Fruit fly (Drosophila melanogaster) whole organism, embryonic: ENCODE measurements around the gene Lerp.
A peak's percentile ranks its signal among the peaks of the same experiment; 100 is the strongest.

ENCODE experiments used
- ATbp ChIP-seq: fragments of 200-800 bp; sonication (Bioruptor generic); optimal IDR thresholded peaks from 2 replicates; lab custom pipeline; 2017; ENCODE audit warnings: missing biosample characterization, mild to moderate bottlenecking, missing genetic modification characterization, missing genetic modification reagents
- Adf1 ChIP-seq: fragments of 200-800 bp; sonication (Bioruptor generic); IDR thresholded peaks from 2 replicates; pipeline ENCODE4 v1.3.6; 2022; ENCODE audit warnings: missing biosample characterization, missing genetic modification characterization
- Asciz ChIP-seq: fragments of 200-800 bp; sonication (Bioruptor generic); optimal IDR thresholded peaks from 2 replicates; lab custom pipeline; 2017; ENCODE audit warnings: missing biosample characterization, mild to moderate bottlenecking, missing genetic modification characterization, missing genetic modification reagents
- Bdp1 ChIP-seq: fragments of 200-800 bp; sonication (Bioruptor generic); optimal IDR thresholded peaks from 3 replicates; lab custom pipeline; 2016; ENCODE audit warnings: missing biosample characterization, missing genetic modification characterization
- CG10209 ChIP-seq: fragments of 200-800 bp; sonication (Bioruptor generic); optimal IDR thresholded peaks from 3 replicates; lab custom pipeline; 2017; ENCODE audit warnings: missing biosample characterization, mild to moderate bottlenecking, missing genetic modification characterization, missing genetic modification reagents
- CG10274 ChIP-seq: fragments of 200-800 bp; sonication (Bioruptor generic); optimal IDR thresholded peaks from 3 replicates; lab custom pipeline; 2017; ENCODE audit warnings: missing biosample characterization, mild to moderate bottlenecking, missing genetic modification characterization
- CG10654 ChIP-seq: fragments of 200-800 bp; sonication (Bioruptor generic); optimal IDR thresholded peaks from 2 replicates; lab custom pipeline; 2016; ENCODE audit warnings: missing biosample characterization, missing genetic modification characterization
- CG11093 ChIP-seq: fragments of 200-800 bp; sonication (Bioruptor generic); IDR thresholded peaks from 3 replicates; pipeline ENCODE4 v1.3.6; 2022; ENCODE audit warnings: missing biosample characterization, missing genetic modification characterization
- CG11456 ChIP-seq: fragments of 200-800 bp; sonication (Bioruptor generic); IDR thresholded peaks from 3 replicates; pipeline ENCODE4 v1.3.6; 2022; ENCODE audit warnings: missing biosample characterization, missing genetic modification characterization
- CG11696 ChIP-seq: fragments of 200-800 bp; sonication (Bioruptor generic); IDR thresholded peaks from 2 replicates; pipeline ENCODE4 v1.3.6; 2022; ENCODE audit warnings: missing biosample characterization, missing genetic modification characterization
- CG12219 ChIP-seq: fragments of 200-800 bp; sonication (Bioruptor generic); optimal IDR thresholded peaks from 3 replicates; lab custom pipeline; 2018; ENCODE audit warnings: missing biosample characterization, mild to moderate bottlenecking, missing genetic modification characterization
- CG15073 ChIP-seq: fragments of 200-800 bp; sonication (Bioruptor generic); optimal IDR thresholded peaks from 2 replicates; lab custom pipeline; 2016; ENCODE audit warnings: missing biosample characterization, missing genetic modification characterization
- CG17361 ChIP-seq: fragments of 200-800 bp; sonication (Bioruptor generic); IDR thresholded peaks from 3 replicates; pipeline ENCODE4 v1.3.6; 2022; ENCODE audit warnings: missing biosample characterization, missing genetic modification characterization
- CG17802 ChIP-seq: fragments of 200-800 bp; sonication (Bioruptor generic); optimal IDR thresholded peaks from 2 replicates; lab custom pipeline; 2018; ENCODE audit warnings: missing biosample characterization, mild to moderate bottlenecking, missing genetic modification characterization, moderate library complexity
- CG30020 ChIP-seq: fragments of 200-800 bp; optimal IDR thresholded peaks from 2 replicates; lab custom pipeline; 2019; ENCODE audit warnings: missing biosample characterization, mild to moderate bottlenecking, missing genetic modification characterization, moderate library complexity
- CG31224 ChIP-seq: fragments of 200-800 bp; sonication (Bioruptor generic); IDR thresholded peaks from 2 replicates; pipeline ENCODE4 v1.3.6; 2022; ENCODE audit warnings: missing biosample characterization, missing genetic modification characterization
- CG33557 ChIP-seq: fragments of 200-800 bp; sonication (Bioruptor generic); optimal IDR thresholded peaks from 2 replicates; lab custom pipeline; 2019; ENCODE audit warnings: missing biosample characterization, mild to moderate bottlenecking, missing genetic modification characterization, moderate library complexity
- CG3838 ChIP-seq: fragments of 200-800 bp; sonication (Bioruptor generic); optimal IDR thresholded peaks from 3 replicates; lab custom pipeline; 2016; ENCODE audit warnings: missing biosample characterization, missing genetic modification characterization
- CG5180 ChIP-seq: fragments of 200-800 bp; sonication (Bioruptor generic); optimal IDR thresholded peaks from 3 replicates; lab custom pipeline; 2017; ENCODE audit warnings: missing biosample characterization, missing genetic modification characterization, mild to moderate bottlenecking, moderate library complexity, missing genetic modification reagents
- CG7556 ChIP-seq: fragments of 200-800 bp; sonication (Bioruptor generic); optimal IDR thresholded peaks from 2 replicates; lab custom pipeline; 2017; ENCODE audit warnings: missing biosample characterization, mild to moderate bottlenecking, missing genetic modification characterization
- CG7786 ChIP-seq: fragments of 200-800 bp; sonication (Bioruptor generic); optimal IDR thresholded peaks from 2 replicates; lab custom pipeline; 2016; ENCODE audit warnings: missing biosample characterization, missing genetic modification characterization
- CG8765 ChIP-seq: fragments of 200-800 bp; sonication (Bioruptor generic); IDR thresholded peaks from 2 replicates; pipeline ENCODE4 v1.3.6; 2022; ENCODE audit warnings: missing biosample characterization, missing genetic modification characterization
- Ets97D ChIP-seq: fragments of 200-800 bp; sonication (Bioruptor generic); optimal IDR thresholded peaks from 3 replicates; lab custom pipeline; 2016; ENCODE audit warnings: missing biosample characterization, missing genetic modification characterization
- H15 ChIP-seq: fragments of 200-800 bp; sonication (Bioruptor generic); IDR thresholded peaks from 3 replicates; pipeline ENCODE4 v1.3.6; 2022; ENCODE audit warnings: missing biosample characterization, missing genetic modification characterization
- Hmx ChIP-seq: fragments of 200-800 bp; sonication (Bioruptor generic); optimal IDR thresholded peaks from 2 replicates; lab custom pipeline; 2016; ENCODE audit warnings: missing biosample characterization, missing genetic modification characterization
- Hr51 ChIP-seq, 2 experiments: fragments of 200-800 bp; sonication (Bioruptor generic); optimal IDR thresholded peaks; 2 replicates in 1 of 2; 3 replicates in 1 of 2; lab custom pipeline; 2016 to 2018; ENCODE audit warnings: missing biosample characterization in 2 of 2, missing genetic modification characterization in 2 of 2, mild to moderate bottlenecking in 1 of 2, moderate library complexity in 1 of 2
- Hr78 ChIP-seq, 2 experiments: fragments of 200-800 bp in 1 of 2; fragments of >200 bp in 1 of 2; sonication (Bioruptor generic) in 1 of 2; optimal IDR thresholded peaks; 2 replicates each; lab custom pipeline; 2017 to 2019; ENCODE audit warnings: missing biosample characterization in 2 of 2, missing genetic modification characterization in 2 of 2, mild to moderate bottlenecking in 1 of 2, moderate library complexity in 1 of 2
- Hsf ChIP-seq: fragments of 200-800 bp; sonication (Bioruptor generic); optimal IDR thresholded peaks from 3 replicates; lab custom pipeline; 2016; ENCODE audit warnings: missing biosample characterization, missing genetic modification characterization
- NfI ChIP-seq: fragments of 200-800 bp; sonication (Bioruptor generic); optimal IDR thresholded peaks from 3 replicates; lab custom pipeline; 2018; ENCODE audit warnings: missing biosample characterization, mild to moderate bottlenecking, missing genetic modification characterization, moderate library complexity
- Ptx1 ChIP-seq: fragments of 200-800 bp; sonication (Bioruptor generic); IDR thresholded peaks from 2 replicates; pipeline ENCODE4 v1.3.6; 2022; ENCODE audit warnings: missing biosample characterization, missing genetic modification characterization
- Tbp ChIP-seq: fragments of >200 bp; optimal IDR thresholded peaks from 2 replicates; lab custom pipeline; 2018; ENCODE audit warnings: missing biosample characterization, missing genetic modification characterization
- Vsx1 ChIP-seq: fragments of 200-800 bp; sonication (Bioruptor generic); optimal IDR thresholded peaks from 2 replicates; lab custom pipeline; 2017; ENCODE audit warnings: missing biosample characterization, mild to moderate bottlenecking, missing genetic modification characterization, missing genetic modification reagents
- Xbp1 ChIP-seq: fragments of 200-800 bp; sonication (Bioruptor generic); optimal IDR thresholded peaks from 3 replicates; lab custom pipeline; 2016; ENCODE audit warnings: missing biosample characterization, mild to moderate bottlenecking, missing genetic modification characterization
- Xrp1 ChIP-seq: fragments of 200-800 bp; sonication (Bioruptor generic); IDR thresholded peaks from 2 replicates; pipeline ENCODE4 v1.3.6; 2022; ENCODE audit warnings: missing biosample characterization, missing genetic modification characterization
- ara ChIP-seq: fragments of 200-800 bp; sonication (Bioruptor generic); IDR thresholded peaks from 2 replicates; pipeline ENCODE4 v1.3.6; 2022; ENCODE audit warnings: missing biosample characterization, missing genetic modification characterization
- az2 ChIP-seq: fragments of 200-800 bp; sonication (Bioruptor generic); optimal IDR thresholded peaks from 3 replicates; lab custom pipeline; 2016; ENCODE audit warnings: missing biosample characterization, missing genetic modification characterization
- bsh ChIP-seq, 2 experiments: fragments of 200-800 bp; sonication (Bioruptor generic); optimal IDR thresholded peaks; 2 replicates each; lab custom pipeline; 2017 to 2018; ENCODE audit warnings: mild to moderate bottlenecking in 2 of 2, missing biosample characterization in 2 of 2, missing genetic modification characterization in 2 of 2, moderate library complexity in 1 of 2
- ci ChIP-seq: fragments of 200-800 bp; sonication (Bioruptor generic); IDR thresholded peaks from 3 replicates; pipeline ENCODE4 v1.3.6; 2022; ENCODE audit warnings: missing biosample characterization, missing genetic modification characterization
- croc ChIP-seq: fragments of 200-800 bp; sonication (Bioruptor generic); conservative IDR thresholded peaks from 3 replicates; pipeline ENCODE4 v1.3.6; 2022; ENCODE audit warnings: missing biosample characterization, missing genetic modification characterization
- eyg ChIP-seq: fragments of 200-800 bp; sonication (Bioruptor generic); optimal IDR thresholded peaks from 3 replicates; lab custom pipeline; 2016; ENCODE audit warnings: missing biosample characterization, missing genetic modification characterization
- grn ChIP-seq: fragments of 200-800 bp; sonication (Bioruptor generic); optimal IDR thresholded peaks from 3 replicates; lab custom pipeline; 2017; ENCODE audit warnings: missing biosample characterization, missing genetic modification characterization
- gsb ChIP-seq: fragments of 200-800 bp; sonication (Bioruptor generic); IDR thresholded peaks from 2 replicates; pipeline ENCODE4 v1.3.6; 2022; ENCODE audit warnings: missing biosample characterization, missing genetic modification characterization
- lola ChIP-seq, 3 experiments: fragments of >200 bp in 2 of 3; fragments of 200-800 bp in 1 of 3; sonication (Bioruptor generic) in 1 of 3; optimal IDR thresholded peaks; 2 replicates each; lab custom pipeline; 2017 to 2019; ENCODE audit warnings: missing biosample characterization in 3 of 3, missing genetic modification characterization in 3 of 3, mild to moderate bottlenecking in 1 of 3, moderate library complexity in 1 of 3
- nmo ChIP-seq: fragments of 200-800 bp; sonication (Bioruptor generic); optimal IDR thresholded peaks from 2 replicates; lab custom pipeline; 2018; ENCODE audit warnings: missing biosample characterization, mild to moderate bottlenecking, missing genetic modification characterization, moderate library complexity
- peb ChIP-seq: fragments of 200-800 bp; sonication (Bioruptor generic); IDR thresholded peaks from 2 replicates; pipeline ENCODE4 v1.3.6; 2022; ENCODE audit warnings: missing biosample characterization, missing genetic modification characterization
- sisA ChIP-seq: fragments of 200-800 bp; sonication (Bioruptor generic); IDR thresholded peaks from 2 replicates; pipeline ENCODE4 v1.3.6; 2022; ENCODE audit warnings: missing biosample characterization, missing genetic modification characterization
- twi ChIP-seq: fragments of 200-800 bp; optimal IDR thresholded peaks from 2 replicates; lab custom pipeline; 2019; ENCODE audit warnings: missing biosample characterization, mild to moderate bottlenecking, missing genetic modification characterization, moderate library complexity
- unpg ChIP-seq: fragments of 200-800 bp; sonication (Bioruptor generic); optimal IDR thresholded peaks from 3 replicates; lab custom pipeline; 2018; ENCODE audit warnings: missing biosample characterization, mild to moderate bottlenecking, missing genetic modification characterization, moderate library complexity
- zen2 ChIP-seq: fragments of 200-800 bp; sonication (Bioruptor generic); IDR thresholded peaks from 3 replicates; pipeline ENCODE4 v1.3.6; 2022; ENCODE audit warnings: missing biosample characterization, missing genetic modification characterization; ENCODE audit not compliant: partially characterized antibody
- zfh2 ChIP-seq: fragments of 200-800 bp; sonication (Bioruptor generic); optimal IDR thresholded peaks from 2 replicates; lab custom pipeline; 2016; ENCODE audit warnings: missing biosample characterization, missing genetic modification characterization

The Lerp gene

dm6 chr3R:26892764-26893163 is 29.8 kb upstream of the Lerp start (continued):
- peak; percentile 37 for TF ChIP-seq CG7786 (GFP tag; lab: Kevin White, UChicago)
- peak in 1 of 3 experiments; percentile 31 for TF ChIP-seq lola (GFP tag; optimal IDR thresholded peaks at IDR 0.05; lab: Kevin White, UChicago)
- peak; percentile 63 for TF ChIP-seq Xrp1 (GFP tag; lab: Robert Waterston, UW)
- no peak for TF ChIP-seq CG33557 (GFP tag; lab: Kevin White, UChicago)
- TF ChIP-seq CG8765 (GFP tag; lab: Robert Waterston, UW): no peak
- no peak for TF ChIP-seq eyg (GFP tag; lab: Kevin White, UChicago)
- peak; percentile 19; the same call in 1 of the 3 replicates for TF ChIP-seq ci (GFP tag; lab: Robert Waterston, UW)
- TF ChIP-seq CG17361 (GFP tag; lab: Robert Waterston, UW): 0 out of 3 replicates have a peak, but pooled peaks have one; percentile 23
- peak; percentile 48 for TF ChIP-seq nmo (GFP tag; lab: Kevin White, UChicago)
- TF ChIP-seq grn: peak; percentile 93
- no peak for TF ChIP-seq CG17802 (tag; lab: Kevin White, UChicago)
- TF ChIP-seq ATbp (GFP tag; lab: Kevin White, UChicago): peak; percentile 40
- no peak for TF ChIP-seq Asciz (GFP tag; lab: Kevin White, UChicago)
- no peak for TF ChIP-seq CG10654 (GFP tag; lab: Kevin White, UChicago)
- no peak for TF ChIP-seq gsb (GFP tag; lab: Robert Waterston, UW)
- TF ChIP-seq Adf1: no peak
- peak; percentile 33 for TF ChIP-seq az2
- no peak for TF ChIP-seq zen2 (GFP tag; lab: Robert Waterston, UW)
- TF ChIP-seq Hr51 (GFP tag; optimal IDR thresholded peaks at IDR 0.05; lab: Kevin White, UChicago): peak in 1 of 2 experiments; percentile 65
- TF ChIP-seq H15 (GFP tag; lab: Robert Waterston, UW): 0 out of 3 replicates have a peak, but pooled peaks have one; percentile 9
- TF ChIP-seq bsh (GFP tag; optimal IDR thresholded peaks at IDR 0.05; lab: Kevin White, UChicago): peak; percentile 11 to 37
- TF ChIP-seq CG15073: no peak
- peak; percentile 25 for TF ChIP-seq Hsf
- TF ChIP-seq CG11696 (GFP tag; lab: Robert Waterston, UW): 0 out of 2 replicates have a peak, but pooled peaks have one; percentile 22
- no peak for TF ChIP-seq Hmx (GFP tag; lab: Kevin White, UChicago)
- no peak for TF ChIP-seq Tbp (GFP tag; lab: Kevin White, UChicago)
- no peak for TF ChIP-seq peb (GFP tag; lab: Robert Waterston, UW)
- peak; percentile 13 for TF ChIP-seq CG10209 (GFP tag; lab: Kevin White, UChicago)
- peak; percentile 29 for TF ChIP-seq CG5180
- no peak for TF ChIP-seq CG30020 (tag; lab: Kevin White, UChicago)
- peak; percentile 2 for TF ChIP-seq CG7556 (GFP tag; lab: Kevin White, UChicago)
- peak; percentile 27; the same call in 1 of the 2 replicates for TF ChIP-seq sisA (GFP tag; lab: Robert Waterston, UW)
- peak; percentile 1 for TF ChIP-seq CG10274 (GFP tag; lab: Kevin White, UChicago)
- TF ChIP-seq CG3838 (GFP tag; lab: Kevin White, UChicago): no peak
- TF ChIP-seq Bdp1: no peak
- TF ChIP-seq zfh2 (GFP tag; lab: Kevin White, UChicago): no peak
- no peak for TF ChIP-seq croc (GFP tag; lab: Robert Waterston, UW)
- TF ChIP-seq Vsx1: peak; percentile 49
- TF ChIP-seq Xbp1 (GFP tag; lab: Kevin White, UChicago): peak; percentile 34
- peak in 1 of 2 experiments; percentile 40 for TF ChIP-seq Hr78 (GFP tag; optimal IDR thresholded peaks at IDR 0.05; lab: Kevin White, UChicago)
- peak; percentile 45 for TF ChIP-seq Ptx1 (GFP tag; lab: Robert Waterston, UW)
- peak; percentile 7 for TF ChIP-seq Ets97D
- TF ChIP-seq CG11093 (GFP tag; lab: Robert Waterston, UW): 0 out of 3 replicates have a peak, but pooled peaks have one; percentile 21
- no peak for TF ChIP-seq CG11456
- TF ChIP-seq ara: peak; percentile 35; the same call in 1 of the 2 replicates
- TF ChIP-seq twi (tag; lab: Kevin White, UChicago): peak; percentile 18
- peak; percentile 45 for TF ChIP-seq CG12219
- TF ChIP-seq CG31224 (GFP tag; lab: Robert Waterston, UW): no peak
- peak; percentile 50 for TF ChIP-seq unpg (GFP tag; lab: Kevin White, UChicago)
- TF ChIP-seq NfI (GFP tag; lab: Kevin White, UChicago): peak; percentile 23
